Fruit fly (Drosophila melanogaster): ENCODE measurements around the gene CG15024.

Gene CG15024

dm6 chr3L:4426581-4426980 lies 37.0 kb downstream of the CG15024 start:
- TF ChIP-seq Jra (GFP tag; optimal IDR thresholded peaks at IDR 0.05) (no peak), GATAd (GFP tag; optimal IDR thresholded peaks at IDR 0.05) (no peak), usp (GFP tag; optimal IDR thresholded peaks at IDR 0.05) (no peak), Myc (optimal IDR thresholded peaks at IDR 0.05) (peak; percentile 74), N (GFP tag; optimal IDR thresholded peaks at IDR 0.05) (peak; percentile 32), OdsH (GFP tag; optimal IDR thresholded peaks at IDR 0.05) (no peak)

- TF ChIP-seq Mio (GFP tag; optimal IDR thresholded peaks at IDR 0.05) (no peak), CG9705 (GFP tag; optimal IDR thresholded peaks at IDR 0.05) (no peak), Hr78 (GFP tag; optimal IDR thresholded peaks at IDR 0.05) (no peak)
Observed at dm6 chr3L:4421362-4421761, 42.3 kb downstream of the CG15024 start, which contains the start of gene CG15020. Gene CG15020, plus strand, starts transcription at chr3L:4421662.

DNA sequence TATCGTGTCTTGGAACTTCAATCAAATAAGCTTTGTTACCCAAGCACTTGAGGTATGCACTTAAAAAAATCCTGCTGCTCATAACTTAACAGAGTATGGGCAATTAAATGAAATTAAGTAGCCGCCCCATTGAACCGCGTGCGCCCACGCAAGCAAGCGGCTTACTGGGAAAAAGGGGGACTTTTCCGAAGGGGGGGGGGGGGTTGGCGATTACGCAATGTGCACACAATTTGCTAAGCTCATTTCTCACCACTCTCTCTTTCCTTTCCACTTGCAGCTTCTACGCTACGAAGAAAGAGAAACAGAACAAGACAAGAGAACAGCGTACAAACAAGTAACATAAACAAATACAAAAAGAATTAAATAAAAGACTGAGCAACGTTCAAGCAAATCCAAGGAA lies 46.1 kb downstream of the CG15024 start:
- no peak for TF ChIP-seq sage (GFP tag; optimal IDR thresholded peaks at IDR 0.05)
- no peak for TF ChIP-seq woc (GFP tag; optimal IDR thresholded peaks at IDR 0.05)
- TF ChIP-seq CG32264 (GFP tag; optimal IDR thresholded peaks at IDR 0.05) = no peak
- TF ChIP-seq h (GFP tag; optimal IDR thresholded peaks at IDR 0.05) = no peak
- no peak for TF ChIP-seq HLH106 (tag; optimal IDR thresholded peaks at IDR 0.05)
- no peak for TF ChIP-seq OdsH (GFP tag; optimal IDR thresholded peaks at IDR 0.05)
- TF ChIP-seq tai (GFP tag; optimal IDR thresholded peaks at IDR 0.05) = no peak
- no peak for TF ChIP-seq Vsx2 (GFP tag; optimal IDR thresholded peaks at IDR 0.05; ENCODE audit: partially characterized antibody)
- TF ChIP-seq Mio (GFP tag; optimal IDR thresholded peaks at IDR 0.05) = no peak
- no peak for TF ChIP-seq dsf (GFP tag; optimal IDR thresholded peaks at IDR 0.05; ENCODE audit: borderline replicate concordance)
- TF ChIP-seq Rel (GFP tag; optimal IDR thresholded peaks at IDR 0.05) = no peak
- TF ChIP-seq Rel (tag; optimal IDR thresholded peaks at IDR 0.05) = no peak
- no peak for TF ChIP-seq usp (GFP tag; optimal IDR thresholded peaks at IDR 0.05)
- TF ChIP-seq sv (GFP tag; optimal IDR thresholded peaks at IDR 0.05) = no peak
- TF ChIP-seq rgr (GFP tag; optimal IDR thresholded peaks at IDR 0.05) = no peak
- no peak for TF ChIP-seq psq (GFP tag; optimal IDR thresholded peaks at IDR 0.05)
- TF ChIP-seq Hr83 (GFP tag; optimal IDR thresholded peaks at IDR 0.05; ENCODE audit: poor library complexity, severe bottlenecking) = no peak
- TF ChIP-seq pan (optimal IDR thresholded peaks at IDR 0.05) = no peak
- no peak for TF ChIP-seq CG9705 (GFP tag; optimal IDR thresholded peaks at IDR 0.05)
- no peak for TF ChIP-seq dmrt93B (GFP tag; optimal IDR thresholded peaks at IDR 0.05)

dm6 chr3L:4417068-4417467 lies 46.6 kb downstream of the CG15024 start:
- TF ChIP-seq Hr83 (GFP tag; optimal IDR thresholded peaks at IDR 0.05; ENCODE audit: poor library complexity, severe bottlenecking) (no peak), Rel (GFP tag; optimal IDR thresholded peaks at IDR 0.05) (no peak), Rel (tag; optimal IDR thresholded peaks at IDR 0.05) (peak; percentile 53)

dm6 chr3L:4415326-4416274 lies 48.0 kb downstream of the CG15024 start:
- TF ChIP-seq Abd-B (GFP tag; optimal IDR thresholded peaks at IDR 0.05) (no peak), dl (GFP tag; optimal IDR thresholded peaks at IDR 0.05; ENCODE audit: insufficient read depth in 1 of 2, partially characterized antibody in 2 of 2) (no peak), dsf (GFP tag; optimal IDR thresholded peaks at IDR 0.05; ENCODE audit: borderline replicate concordance) (no peak), CG9705 (GFP tag; optimal IDR thresholded peaks at IDR 0.05) (no peak), Mio (GFP tag; optimal IDR thresholded peaks at IDR 0.05) (no peak), OdsH (GFP tag; optimal IDR thresholded peaks at IDR 0.05) (no peak), N (GFP tag; optimal IDR thresholded peaks at IDR 0.05) (no peak), Sp1 (GFP tag; optimal IDR thresholded peaks at IDR 0.05) (no peak), sage (GFP tag; optimal IDR thresholded peaks at IDR 0.05) (no peak), jim (GFP tag; optimal IDR thresholded peaks at IDR 0.05) (no peak), lola (GFP tag; optimal IDR thresholded peaks at IDR 0.05) (no peak)

Measured in whole organism, wandering third instar larva.